Fruit fly (Drosophila melanogaster): ENCODE data around the gene spg.

DNA sequence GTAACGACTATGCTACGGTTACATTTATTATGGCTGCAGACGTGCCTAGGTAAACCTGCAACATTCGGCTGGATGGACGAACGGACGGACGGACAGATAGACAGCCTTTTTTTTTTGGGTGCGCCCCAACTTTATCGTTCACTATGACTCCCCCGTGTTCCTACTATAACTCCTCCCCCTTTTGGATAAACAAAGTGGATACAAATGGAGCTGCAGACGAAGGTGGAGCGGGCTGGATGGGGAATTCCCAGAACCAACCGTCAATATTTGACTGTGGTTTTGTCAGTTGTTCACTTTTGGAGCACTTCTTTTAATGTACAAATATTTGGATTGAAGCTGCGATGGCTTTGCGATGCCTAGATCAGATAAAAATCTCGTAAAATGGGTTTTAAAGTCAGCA lies 11.1 kb downstream of the spg start:
- TF ChIP-seq insv (optimal IDR thresholded peaks at IDR 0.05) (no peak), h (optimal IDR thresholded peaks at IDR 0.05) (no peak), Sin3A (optimal IDR thresholded peaks at IDR 0.05) (no peak), psq (optimal IDR thresholded peaks at IDR 0.05) (no peak), Myc (optimal IDR thresholded peaks at IDR 0.05) (no peak)
